Worm (Caenorhabditis elegans) whole organism, dauer: ENCODE data around the gene hsd-3.

ENCODE experiments used
- unc-62 ChIP-seq: sonication (generic microtip); optimal IDR thresholded peaks from 2 replicates; lab custom pipeline; 2017; ENCODE audit warnings: missing biosample characterization, missing genetic modification reagents, missing genetic modification characterization

hsd-3 gene

ce11 chrX:5026461-5026860, 17.4 kb downstream of the hsd-3 start:
- TF ChIP-seq unc-62 (GFP tag; lab: Kevin White, UChicago) = no peak

DNA sequence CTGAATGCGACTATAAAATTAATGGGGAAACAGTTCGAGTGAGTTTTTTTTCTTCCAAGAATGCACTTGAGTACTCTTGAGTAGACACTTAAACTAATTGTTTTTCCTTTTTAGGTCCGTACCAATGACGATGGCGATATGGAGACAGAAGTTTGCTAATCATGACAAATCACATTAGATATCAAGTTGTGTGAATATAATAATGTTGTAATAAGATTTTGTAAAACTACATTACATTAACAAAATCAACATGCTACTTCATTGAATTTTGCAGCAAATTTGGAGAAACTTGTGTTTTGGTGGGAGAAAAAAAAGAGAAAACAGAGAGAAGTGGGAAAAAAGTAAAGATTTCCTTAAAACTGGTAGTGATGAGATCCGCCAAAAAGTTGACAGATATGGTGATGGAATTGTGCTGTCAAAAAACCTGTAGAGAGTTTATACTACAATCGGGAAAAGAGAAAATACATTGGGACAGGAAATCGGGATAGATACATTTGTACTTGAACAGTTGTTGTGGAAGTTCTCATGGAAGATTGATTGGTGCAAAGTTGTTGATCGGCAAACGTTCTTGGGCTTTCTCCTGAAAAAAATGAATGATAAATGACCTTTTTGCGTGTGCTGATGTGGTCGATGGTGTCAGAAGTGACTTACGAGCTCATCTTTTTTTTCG, 19.0 kb downstream of the hsd-3 start:
- no peak for TF ChIP-seq unc-62 (GFP tag; lab: Kevin White, UChicago)

ce11 chrX:5028593-5028955, 19.5 kb downstream of the hsd-3 start:
- no peak for TF ChIP-seq unc-62 (GFP tag; lab: Kevin White, UChicago)

DNA sequence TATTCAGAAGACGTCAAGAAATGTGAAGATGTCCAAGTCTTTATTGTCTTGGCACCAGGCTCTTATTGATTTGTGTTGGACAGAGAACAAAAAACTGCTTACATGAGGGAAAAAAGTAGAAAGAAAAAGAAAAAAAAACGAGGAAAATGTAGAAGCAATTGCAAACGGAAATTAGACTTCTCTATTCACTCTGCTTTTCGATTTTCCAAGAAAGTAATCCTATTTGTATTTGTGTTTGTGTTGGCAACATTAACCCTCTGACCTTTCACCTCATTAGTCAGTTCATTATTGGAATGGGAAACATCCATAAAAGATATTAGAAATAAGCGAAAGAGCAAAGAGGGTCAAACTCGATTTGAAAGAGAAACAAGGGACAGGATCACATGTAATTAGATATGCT, 22.6 kb downstream of the hsd-3 start:
- no peak for TF ChIP-seq unc-62 (GFP tag; lab: Kevin White, UChicago)

DNA sequence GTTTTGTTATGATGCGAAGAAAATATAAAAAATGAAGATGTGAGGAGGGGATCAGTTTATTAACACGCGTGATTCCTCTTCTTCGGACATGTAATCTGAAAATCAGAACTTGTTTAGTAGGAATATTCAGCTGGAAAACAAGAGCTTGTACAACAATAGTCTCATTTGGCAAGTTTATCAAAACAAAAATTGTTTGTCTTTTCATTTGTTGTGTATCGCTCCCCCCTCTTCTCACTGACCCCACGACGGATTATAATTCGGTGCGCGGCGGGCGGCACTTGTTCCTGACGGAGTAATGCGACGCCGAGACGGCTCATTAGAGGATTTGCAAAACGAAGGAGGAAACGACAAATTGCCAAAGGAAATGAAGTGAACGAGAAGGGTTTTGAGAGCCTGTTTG, 24.8 kb downstream of the hsd-3 start, which contains the start of gene ZC449.4:
Gene ZC449.4, minus strand, starts transcription at position 101 of the 400 bp plus-strand sequence.
- TF ChIP-seq unc-62 (GFP tag; lab: Kevin White, UChicago) = no peak

- no peak for TF ChIP-seq unc-62 (GFP tag; lab: Kevin White, UChicago)
Measured at ce11 chrX:5037673-5038072, 28.6 kb downstream of the hsd-3 start, which contains the start of gene ZC449.5. ZC449.5 (minus strand) TSS chrX:5037773.

DNA sequence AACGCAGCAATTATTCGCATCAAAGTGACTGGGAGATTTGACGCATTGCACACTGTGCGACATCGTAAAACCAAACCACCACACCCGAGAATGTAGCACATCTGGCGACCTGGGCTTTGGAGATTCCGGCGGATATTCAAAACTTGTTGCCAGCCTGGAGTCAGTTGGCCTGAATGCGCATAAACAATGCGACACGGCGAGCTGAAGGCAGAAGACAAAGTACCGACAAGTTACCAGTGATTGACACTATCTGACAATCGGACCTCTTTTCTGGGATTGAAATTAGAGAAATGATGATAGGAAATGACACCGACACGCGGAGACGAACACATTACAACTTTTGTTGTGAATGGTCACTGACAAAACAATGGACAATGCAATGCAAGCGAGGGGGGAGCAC, 29.7 kb downstream of the hsd-3 start:
- no peak for TF ChIP-seq unc-62 (GFP tag; lab: Kevin White, UChicago)

DNA sequence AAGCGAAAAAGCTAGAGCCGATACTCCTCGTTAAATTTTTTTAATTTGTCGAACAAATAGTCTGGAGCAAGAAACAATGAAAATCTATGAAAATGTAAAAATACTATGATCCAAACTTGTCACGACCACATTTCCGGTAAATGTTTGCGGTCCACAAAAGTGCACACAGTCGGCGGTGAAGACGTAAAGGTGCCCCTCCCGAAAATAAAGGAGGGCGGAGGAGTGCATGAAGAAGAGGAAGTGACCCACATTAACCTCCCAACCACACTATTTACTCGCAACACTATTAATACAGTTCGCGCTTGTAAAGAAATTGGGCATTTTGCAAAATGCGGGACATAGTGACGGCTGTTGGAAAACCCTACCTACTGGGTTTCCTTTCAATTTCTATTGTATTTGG, 30.9 kb downstream of the hsd-3 start:
- TF ChIP-seq unc-62 (GFP tag; lab: Kevin White, UChicago) = no peak

DNA sequence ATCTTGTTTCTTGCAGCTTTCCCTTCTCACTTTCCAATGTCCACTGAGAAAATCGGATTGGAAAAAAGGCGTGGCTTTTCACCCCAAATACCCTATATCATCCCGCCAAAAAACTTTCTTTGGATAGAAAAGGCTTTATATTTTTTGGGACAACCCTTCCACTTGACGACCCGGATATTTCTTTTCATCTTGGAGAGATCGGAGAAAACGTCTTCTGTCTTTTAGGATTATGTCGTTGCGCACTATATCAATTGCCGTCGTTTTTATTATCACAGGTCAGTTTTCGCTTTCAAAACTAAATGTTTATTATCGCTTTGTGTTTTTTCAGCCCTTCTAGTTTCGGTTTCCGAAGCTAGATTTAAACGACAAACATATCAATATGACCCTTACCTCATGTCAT, 34.8 kb downstream of the hsd-3 start, which contains the start of gene Y64H9A.2:
Gene Y64H9A.2, plus strand, starts transcription at position 90 of the 400 bp plus-strand sequence.
- no peak for TF ChIP-seq unc-62 (GFP tag; lab: Kevin White, UChicago)

ce11 chrX:5059163-5059562, 50.1 kb downstream of the hsd-3 start, which contains the start of gene C24H10.4:
C24H10.4 (minus strand) TSS chrX:5059263.
- no peak for TF ChIP-seq unc-62 (GFP tag; lab: Kevin White, UChicago)

DNA sequence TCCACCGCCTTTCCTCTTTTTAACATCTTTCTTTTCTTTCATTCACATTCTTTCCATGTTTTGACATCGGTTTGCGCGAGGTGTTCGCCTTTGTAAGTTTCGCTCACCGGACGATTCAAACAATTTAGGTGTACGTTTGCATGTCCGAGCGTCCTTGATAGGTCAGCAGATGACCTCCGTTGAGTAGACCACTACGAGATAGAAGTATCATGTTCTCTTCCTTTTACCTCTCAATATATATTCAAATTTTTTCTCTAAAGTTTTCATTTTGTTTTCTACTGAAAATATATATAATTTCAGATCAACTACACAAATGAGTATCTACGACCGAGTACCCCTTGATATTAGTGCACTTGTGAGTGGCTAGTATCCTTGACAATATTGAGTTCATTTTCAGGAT, 51.7 kb downstream of the hsd-3 start, which contains the start of gene C24H10.3:
Gene C24H10.3, plus strand, starts transcription at position 301 of the 400 bp plus-strand sequence.
- TF ChIP-seq unc-62 (GFP tag; lab: Kevin White, UChicago) = no peak
